Fruit fly (Drosophila melanogaster) whole organism, embryonic: ENCODE results near the gene cd.

ENCODE experiments used
- ATbp ChIP-seq: fragments of 200-800 bp; sonication (Bioruptor generic); optimal IDR thresholded peaks from 2 replicates; lab custom pipeline; 2017; ENCODE audit warnings: missing biosample characterization, mild to moderate bottlenecking, missing genetic modification characterization, missing genetic modification reagents
- Antp ChIP-seq: fragments of 200-800 bp; sonication (Bioruptor generic); optimal IDR thresholded peaks from 3 replicates; lab custom pipeline; 2016; ENCODE audit warnings: missing biosample characterization, missing genetic modification characterization
- B-H1 ChIP-seq: fragments of 200-800 bp; sonication (Bioruptor generic); IDR thresholded peaks from 3 replicates; pipeline ENCODE4 v1.3.6; 2022; ENCODE audit warnings: missing biosample characterization, missing genetic modification characterization
- BEAF-32 ChIP-seq: fragments of 200-800 bp; sonication (Bioruptor generic); optimal IDR thresholded peaks from 3 replicates; lab custom pipeline; 2017; ENCODE audit warnings: missing biosample characterization, missing genetic modification characterization, mild to moderate bottlenecking, moderate library complexity, missing genetic modification reagents
- CG10959 ChIP-seq: fragments of 200-800 bp; sonication (Bioruptor generic); IDR thresholded peaks from 2 replicates; pipeline ENCODE4 v1.3.6; 2022; ENCODE audit warnings: missing biosample characterization, missing genetic modification characterization
- CG11560 ChIP-seq: fragments of 200-800 bp; sonication (Bioruptor generic); IDR thresholded peaks from 3 replicates; pipeline ENCODE4 v1.3.6; 2022; ENCODE audit warnings: missing biosample characterization, missing genetic modification characterization
- CG1233 ChIP-seq: fragments of 200-800 bp; sonication (Bioruptor generic); optimal IDR thresholded peaks from 4 replicates; lab custom pipeline; 2018; ENCODE audit warnings: missing biosample characterization, mild to moderate bottlenecking, missing genetic modification characterization
- CG12942 ChIP-seq: fragments of 200-800 bp; sonication (Bioruptor generic); optimal IDR thresholded peaks from 3 replicates; lab custom pipeline; 2016; ENCODE audit warnings: missing biosample characterization, missing genetic modification characterization
- CG13296 ChIP-seq: fragments of 200-800 bp; sonication (Bioruptor generic); optimal IDR thresholded peaks from 3 replicates; lab custom pipeline; 2018; ENCODE audit warnings: missing biosample characterization, mild to moderate bottlenecking, missing genetic modification characterization
- CG14667 ChIP-seq: fragments of 200-800 bp; sonication (Bioruptor generic); IDR thresholded peaks from 2 replicates; pipeline ENCODE4 v1.3.6; 2022; ENCODE audit warnings: missing biosample characterization, missing genetic modification characterization
- CG15696 ChIP-seq: fragments of 200-800 bp; sonication (Bioruptor generic); optimal IDR thresholded peaks from 2 replicates; lab custom pipeline; 2019; ENCODE audit warnings: missing biosample characterization, mild to moderate bottlenecking, missing genetic modification characterization, moderate library complexity
- CG18011 ChIP-seq: fragments of 200-800 bp; sonication (Bioruptor generic); optimal IDR thresholded peaks from 2 replicates; lab custom pipeline; 2017; ENCODE audit warnings: missing biosample characterization, missing genetic modification characterization, mild to moderate bottlenecking, moderate library complexity, missing genotype
- CG18599 ChIP-seq: fragments of 200-800 bp; sonication (Bioruptor generic); optimal IDR thresholded peaks from 3 replicates; lab custom pipeline; 2017; ENCODE audit warnings: missing biosample characterization, missing genetic modification characterization, mild to moderate bottlenecking, moderate library complexity, missing genetic modification reagents
- CG2116 ChIP-seq: fragments of 200-800 bp; sonication (Bioruptor generic); optimal IDR thresholded peaks from 3 replicates; lab custom pipeline; 2018; ENCODE audit warnings: missing biosample characterization, mild to moderate bottlenecking, missing genetic modification characterization
- CG2199 ChIP-seq: fragments of 200-800 bp; sonication (Bioruptor generic); IDR thresholded peaks from 3 replicates; pipeline ENCODE4 v1.3.6; 2022; ENCODE audit warnings: missing biosample characterization, missing genetic modification characterization
- CG2678 ChIP-seq: fragments of 200-800 bp; sonication (Bioruptor generic); optimal IDR thresholded peaks from 3 replicates; lab custom pipeline; 2019; ENCODE audit warnings: missing biosample characterization, mild to moderate bottlenecking, missing genetic modification characterization, moderate library complexity
- CG2889 ChIP-seq: fragments of 200-800 bp; sonication (Bioruptor generic); IDR thresholded peaks from 3 replicates; pipeline ENCODE4 v1.3.6; 2022; ENCODE audit warnings: missing biosample characterization, missing genetic modification characterization
- CG6854 ChIP-seq: fragments of 200-800 bp; sonication (Bioruptor generic); optimal IDR thresholded peaks from 3 replicates; lab custom pipeline; 2017; ENCODE audit warnings: missing biosample characterization, mild to moderate bottlenecking, missing genetic modification characterization
- Doc3 ChIP-seq: fragments of 200-800 bp; sonication (Bioruptor generic); IDR thresholded peaks from 3 replicates; pipeline ENCODE4 v1.3.6; 2022; ENCODE audit warnings: missing biosample characterization, missing genetic modification characterization; ENCODE audit not compliant: partially characterized antibody
- Dp ChIP-seq: fragments of 200-800 bp; sonication (Bioruptor generic); optimal IDR thresholded peaks from 2 replicates; lab custom pipeline; 2018; ENCODE audit warnings: missing biosample characterization, mild to moderate bottlenecking, missing genetic modification characterization, moderate library complexity
- Fer2 ChIP-seq: fragments of 200-800 bp; sonication (Bioruptor generic); optimal IDR thresholded peaks from 2 replicates; lab custom pipeline; 2018; ENCODE audit warnings: missing biosample characterization, mild to moderate bottlenecking, missing genetic modification characterization, moderate library complexity
- Fer3 ChIP-seq: fragments of 200-800 bp; sonication (Bioruptor generic); optimal IDR thresholded peaks from 2 replicates; lab custom pipeline; 2018; ENCODE audit warnings: missing biosample characterization, mild to moderate bottlenecking, missing genetic modification characterization, moderate library complexity
- H2.0 ChIP-seq: fragments of 200-800 bp; sonication (Bioruptor generic); IDR thresholded peaks from 2 replicates; pipeline ENCODE4 v1.3.6; 2022; ENCODE audit warnings: missing biosample characterization, missing genetic modification characterization
- Kr ChIP-seq: fragments of 200-800 bp; sonication (Bioruptor generic); optimal IDR thresholded peaks from 2 replicates; lab custom pipeline; 2017; ENCODE audit warnings: missing biosample characterization, mild to moderate bottlenecking, missing genetic modification characterization
- Med ChIP-seq: fragments of 200-800 bp; sonication (Bioruptor generic); peaks from one replicate; lab custom pipeline; 2016; ENCODE audit warnings: missing biosample characterization, missing genetic modification characterization, mild to moderate bottlenecking, inconsistent platforms, moderate library complexity
- Optix ChIP-seq: fragments of 200-800 bp; sonication (Bioruptor generic); IDR thresholded peaks from 3 replicates; pipeline ENCODE4 v1.3.6; 2022; ENCODE audit warnings: missing biosample characterization, missing genetic modification characterization
- Pdp1 ChIP-seq, 2 experiments: fragments of 200-800 bp; sonication (Bioruptor generic); optimal IDR thresholded peaks; 3 replicates each; lab custom pipeline; 2016; ENCODE audit warnings: missing biosample characterization in 2 of 2, missing genetic modification characterization in 2 of 2, mild to moderate bottlenecking in 1 of 2, moderate library complexity in 1 of 2
- Ptx1 ChIP-seq: fragments of 200-800 bp; sonication (Bioruptor generic); IDR thresholded peaks from 2 replicates; pipeline ENCODE4 v1.3.6; 2022; ENCODE audit warnings: missing biosample characterization, missing genetic modification characterization
- Ravus ChIP-seq: fragments of 200-800 bp; sonication (Bioruptor generic); IDR thresholded peaks from 2 replicates; pipeline ENCODE4 v1.3.6; 2022; ENCODE audit warnings: missing biosample characterization, missing genetic modification characterization
- Spps ChIP-seq: fragments of 200-800 bp; sonication (Bioruptor generic); optimal IDR thresholded peaks from 2 replicates; lab custom pipeline; 2018; ENCODE audit warnings: missing biosample characterization, mild to moderate bottlenecking, missing genetic modification characterization
- abd-A ChIP-seq: fragments of 200-800 bp; sonication (Bioruptor generic); optimal IDR thresholded peaks from 3 replicates; lab custom pipeline; 2019; ENCODE audit warnings: missing biosample characterization, mild to moderate bottlenecking, missing genetic modification characterization, moderate library complexity
- al ChIP-seq: fragments of 200-800 bp; sonication (Bioruptor generic); IDR thresholded peaks from 2 replicates; pipeline ENCODE4 v1.3.6; 2022; ENCODE audit warnings: missing biosample characterization, missing genetic modification characterization
- ase ChIP-seq: fragments of 200-800 bp; sonication (Bioruptor generic); IDR thresholded peaks from 3 replicates; pipeline ENCODE4 v1.3.6; 2022; ENCODE audit warnings: missing biosample characterization, missing genetic modification characterization
- ato ChIP-seq: fragments of 200-800 bp; sonication (Bioruptor generic); IDR thresholded peaks from 2 replicates; pipeline ENCODE4 v1.3.6; 2022; ENCODE audit warnings: missing biosample characterization, missing genetic modification characterization; ENCODE audit not compliant: partially characterized antibody
- bcd ChIP-seq: fragments of 200-800 bp; sonication (Bioruptor generic); optimal IDR thresholded peaks from 2 replicates; lab custom pipeline; 2017; ENCODE audit warnings: missing biosample characterization, mild to moderate bottlenecking, missing genetic modification characterization
- cad ChIP-seq: fragments of >200 bp; optimal IDR thresholded peaks from 2 replicates; lab custom pipeline; 2017; ENCODE audit warnings: missing biosample characterization, missing genetic modification characterization
- corto ChIP-seq: fragments of 200-800 bp; sonication (Bioruptor generic); optimal IDR thresholded peaks from 2 replicates; lab custom pipeline; 2016; ENCODE audit warnings: missing biosample characterization, mild to moderate bottlenecking, missing genetic modification characterization, moderate library complexity
- insv ChIP-seq, 2 experiments: fragments of 200-800 bp; sonication (Bioruptor generic); optimal IDR thresholded peaks; 3 replicates each; lab custom pipeline; 2016 to 2018; ENCODE audit warnings: missing biosample characterization in 2 of 2, missing genetic modification characterization in 2 of 2
- klu ChIP-seq: fragments of 200-800 bp; sonication (Bioruptor generic); IDR thresholded peaks from 2 replicates; pipeline ENCODE4 v1.3.6; 2022; ENCODE audit warnings: missing biosample characterization, missing genetic modification characterization
- maf-S ChIP-seq: fragments of 200-800 bp; sonication (Bioruptor generic); optimal IDR thresholded peaks from 2 replicates; lab custom pipeline; 2016; ENCODE audit warnings: missing biosample characterization, missing genetic modification characterization
- mld ChIP-seq: fragments of 200-800 bp; sonication (Bioruptor generic); IDR thresholded peaks from 3 replicates; pipeline ENCODE4 v1.3.6; 2022; ENCODE audit warnings: missing biosample characterization, missing genetic modification characterization; ENCODE audit not compliant: partially characterized antibody
- pfk ChIP-seq: fragments of 200-800 bp; sonication (Bioruptor generic); optimal IDR thresholded peaks from 2 replicates; lab custom pipeline; 2018; ENCODE audit warnings: missing biosample characterization, mild to moderate bottlenecking, missing genetic modification characterization, moderate library complexity
- pzg ChIP-seq: fragments of 200-800 bp; sonication (Bioruptor generic); optimal IDR thresholded peaks from 3 replicates; lab custom pipeline; 2018; ENCODE audit warnings: missing biosample characterization, mild to moderate bottlenecking, missing genetic modification characterization, moderate library complexity
- sd ChIP-seq: fragments of 200-800 bp; sonication (Bioruptor generic); optimal IDR thresholded peaks from 3 replicates; lab custom pipeline; 2018; ENCODE audit warnings: missing biosample characterization, mild to moderate bottlenecking, missing genetic modification characterization, moderate library complexity
- ssp ChIP-seq: fragments of 200-800 bp; sonication (Bioruptor generic); IDR thresholded peaks from 2 replicates; pipeline ENCODE4 v1.3.6; 2022; ENCODE audit warnings: missing biosample characterization, missing genetic modification characterization
- toy ChIP-seq: fragments of 200-800 bp; sonication (Bioruptor generic); IDR thresholded peaks from 2 replicates; pipeline ENCODE4 v1.3.6; 2022; ENCODE audit warnings: missing biosample characterization, missing genetic modification characterization
- twi ChIP-seq: fragments of 200-800 bp; optimal IDR thresholded peaks from 2 replicates; lab custom pipeline; 2019; ENCODE audit warnings: missing biosample characterization, mild to moderate bottlenecking, missing genetic modification characterization, moderate library complexity
- wdn ChIP-seq: fragments of 200-800 bp; sonication (Bioruptor generic); IDR thresholded peaks from 2 replicates; pipeline ENCODE4 v1.3.6; 2022; ENCODE audit warnings: missing biosample characterization, missing genetic modification characterization
- yki ChIP-seq: fragments of >200 bp; optimal IDR thresholded peaks from 3 replicates; lab custom pipeline; 2018
- zf30C ChIP-seq: fragments of 200-800 bp; sonication (Bioruptor generic); optimal IDR thresholded peaks from 3 replicates; lab custom pipeline; 2018; ENCODE audit warnings: missing biosample characterization, mild to moderate bottlenecking, missing genetic modification characterization

The cd gene

DNA sequence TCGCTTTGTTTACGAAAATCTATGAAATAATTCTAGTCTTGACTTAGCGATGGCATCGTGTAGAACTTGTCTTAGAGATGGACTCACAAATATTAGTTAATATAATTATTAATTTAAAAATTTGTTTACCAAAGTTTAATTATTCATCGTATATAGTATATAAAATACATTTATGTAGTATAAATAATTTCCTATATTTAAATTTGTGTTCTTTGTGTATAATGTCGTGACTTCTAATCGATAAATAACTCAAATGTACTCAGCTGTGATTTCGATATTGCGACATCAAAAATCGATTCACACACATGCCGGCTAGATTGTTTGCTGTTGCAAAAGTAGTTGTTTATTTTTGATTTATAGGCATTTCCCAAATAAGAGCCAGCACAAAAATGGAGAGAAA, 4.4 kb upstream of the cd start, which contains the start of the genes wfs1 and Nup133 (continued):
- peak; percentile 62 for TF ChIP-seq H2.0 (GFP tag; lab: Robert Waterston, UW)
- TF ChIP-seq B-H1 (GFP tag; lab: Robert Waterston, UW): peak; percentile 25; the same call in 1 of the 3 replicates
- TF ChIP-seq CG12942 (GFP tag; lab: Kevin White, UChicago): peak; percentile 72
- TF ChIP-seq Med: no peak
- TF ChIP-seq abd-A (tag; lab: Kevin White, UChicago): no peak
- peak; percentile 88 for TF ChIP-seq CG2678 (tag; lab: Kevin White, UChicago)
- peak; percentile 70 for TF ChIP-seq CG13296 (GFP tag; lab: Kevin White, UChicago)
- peak; percentile 69 for TF ChIP-seq CG1233 (GFP tag; lab: Kevin White, UChicago)
- TF ChIP-seq ato: peak; percentile 55; the same call in 1 of the 2 replicates
- no peak for TF ChIP-seq Kr (GFP tag; lab: Kevin White, UChicago)
- no peak for TF ChIP-seq CG2889 (GFP tag; lab: Robert Waterston, UW)
- no peak for TF ChIP-seq cad
- no peak for TF ChIP-seq Antp (GFP tag; lab: Kevin White, UChicago)
- peak; percentile 48 for TF ChIP-seq ATbp
- TF ChIP-seq klu (GFP tag; lab: Robert Waterston, UW): peak; percentile 19; the same call in 1 of the 2 replicates
- TF ChIP-seq yki (lab: Kevin White, UChicago): no peak
- TF ChIP-seq Fer3 (tag; lab: Kevin White, UChicago): peak; percentile 81
- peak; percentile 73 for TF ChIP-seq Ptx1 (GFP tag; lab: Robert Waterston, UW)
- TF ChIP-seq Ravus (GFP tag; lab: Robert Waterston, UW): no peak
- TF ChIP-seq pzg (GFP tag; lab: Kevin White, UChicago): peak; percentile 41
- no peak for TF ChIP-seq zf30C (GFP tag; lab: Kevin White, UChicago)
- TF ChIP-seq CG15696 (tag; lab: Kevin White, UChicago): peak; percentile 92
- no peak for TF ChIP-seq sd (tag; lab: Kevin White, UChicago)
- no peak for TF ChIP-seq ase (GFP tag; lab: Robert Waterston, UW)
- TF ChIP-seq CG6854: no peak
- TF ChIP-seq Optix: no peak
- TF ChIP-seq CG2116 (GFP tag; lab: Kevin White, UChicago): peak; percentile 88
- peak in 1 of 2 experiments; percentile 14 for TF ChIP-seq insv (GFP tag; optimal IDR thresholded peaks at IDR 0.05; lab: Kevin White, UChicago)
- peak; percentile 80 for TF ChIP-seq twi
- TF ChIP-seq wdn (GFP tag; lab: Robert Waterston, UW): peak; percentile 26; the same call in 1 of the 2 replicates
- peak; percentile 27; the same call in 1 of the 3 replicates for TF ChIP-seq mld
- TF ChIP-seq Spps: peak; percentile 67
- peak; percentile 57 for TF ChIP-seq bcd (GFP tag; lab: Kevin White, UChicago)
- TF ChIP-seq CG10959 (GFP tag; lab: Robert Waterston, UW): 0 out of 2 replicates have a peak, but pooled peaks have one; percentile 37
- TF ChIP-seq maf-S (GFP tag; lab: Kevin White, UChicago): no peak
- 0 out of 2 replicates have a peak, but pooled peaks have one; percentile 7 for TF ChIP-seq CG14667 (GFP tag; lab: Robert Waterston, UW)
- TF ChIP-seq corto (GFP tag; lab: Kevin White, UChicago): no peak
- TF ChIP-seq ssp: peak; percentile 45; the same call in 1 of the 2 replicates
- TF ChIP-seq CG2199: no peak
- peak; percentile 64 for TF ChIP-seq Fer2 (tag; lab: Kevin White, UChicago)
- TF ChIP-seq Pdp1 (GFP tag; optimal IDR thresholded peaks at IDR 0.05; lab: Kevin White, UChicago): no peak
- no peak for TF ChIP-seq toy (GFP tag; lab: Robert Waterston, UW)
- peak; percentile 81 for TF ChIP-seq BEAF-32 (GFP tag; lab: Kevin White, UChicago)
- TF ChIP-seq Dp: peak; percentile 35
- TF ChIP-seq al: peak; percentile 59; the same call in 1 of the 2 replicates
- TF ChIP-seq CG18599 (GFP tag; lab: Kevin White, UChicago): peak; percentile 78
- TF ChIP-seq CG11560: no peak; the same call in 2 of the 3 replicates
- peak; percentile 84 for TF ChIP-seq Doc3 (GFP tag; lab: Robert Waterston, UW)
- TF ChIP-seq CG18011 (GFP tag; lab: Kevin White, UChicago): no peak
- TF ChIP-seq pfk (GFP tag; lab: Kevin White, UChicago): no peak
